Fruit fly (Drosophila melanogaster) whole organism: ENCODE results near the gene XNP.

Experiments
- CG8478 ChIP-seq: fragments of >200 bp; optimal IDR thresholded peaks from 2 replicates; lab custom pipeline; 2018; ENCODE audit warnings: inconsistent platforms
- Dll ChIP-seq: fragments of >200 bp; optimal IDR thresholded peaks from 2 replicates; lab custom pipeline; 2017
- pan ChIP-seq: fragments of >200 bp; optimal IDR thresholded peaks from 2 replicates; lab custom pipeline; 2017
- psq ChIP-seq: fragments of >200 bp; optimal IDR thresholded peaks from 2 replicates; lab custom pipeline; 2017
- usp ChIP-seq: fragments of >200 bp; optimal IDR thresholded peaks from 2 replicates; lab custom pipeline; 2017; ENCODE audit warnings: missing biosample characterization, missing genetic modification characterization, mixed read lengths

dm6 chr3R:25517521-25517920 lies 34.9 kb upstream of the XNP start:
- no peak for TF ChIP-seq Dll (lab: Kevin White, UChicago)
- no peak for TF ChIP-seq pan (lab: Kevin White, UChicago)
- TF ChIP-seq usp (GFP tag; lab: Kevin White, UChicago), result no peak
- no peak for TF ChIP-seq CG8478 (lab: Kevin White, UChicago)
- no peak for TF ChIP-seq psq (lab: Kevin White, UChicago)
